Worm (Caenorhabditis elegans): ENCODE results near the gene F28B4.3.

Gene F28B4.3

ce11 chrX:3226348-3227229 is 8.6 kb downstream of the F28B4.3 start:
- TF ChIP-seq ztf-23 (GFP tag; IDR thresholded peaks at IDR 0.05) = no peak

- TF ChIP-seq cog-1 (tag; optimal IDR thresholded peaks at IDR 0.05) = no peak
- peak; percentile 19; the same call in 1 of the 2 replicates for TF ChIP-seq T22C8.4 (GFP tag; IDR thresholded peaks at IDR 0.05)
Measured at ce11 chrX:3223135-3223534, 12.1 kb downstream of the F28B4.3 start.

- TF ChIP-seq T22C8.4 (GFP tag; IDR thresholded peaks at IDR 0.05) = no peak
- no peak for TF ChIP-seq med-1 (GFP tag; optimal IDR thresholded peaks at IDR 0.05; ENCODE audit: insufficient read depth)
- no peak for TF ChIP-seq ztf-23 (GFP tag; IDR thresholded peaks at IDR 0.05)
- no peak for TF ChIP-seq flt-1 (GFP tag; IDR thresholded peaks at IDR 0.05)
- TF ChIP-seq ztf-29 (GFP tag; IDR thresholded peaks at IDR 0.05) = no peak
- TF ChIP-seq cog-1 (tag; optimal IDR thresholded peaks at IDR 0.05) = no peak
- no peak for TF ChIP-seq tab-1 (GFP tag; IDR thresholded peaks at IDR 0.05)
- no peak for TF ChIP-seq klf-2 (GFP tag; conservative IDR thresholded peaks at IDR 0.05)
- no peak for TF ChIP-seq ref-1 (GFP tag; conservative IDR thresholded peaks at IDR 0.05)
Measured at ce11 chrX:3220267-3220666, 14.9 kb downstream of the F28B4.3 start, which contains the start of gene rgl-1. TSS of gene rgl-1 (minus strand) at chrX:3220367.

- no peak for TF ChIP-seq T22C8.4 (GFP tag; IDR thresholded peaks at IDR 0.05)
- 0 out of 2 replicates have a peak, but pooled peaks have one; percentile 13 for TF ChIP-seq ztf-23 (GFP tag; IDR thresholded peaks at IDR 0.05)
Measured at ce11 chrX:3218040-3218795, 17.0 kb downstream of the F28B4.3 start.

- TF ChIP-seq flt-1 (GFP tag; IDR thresholded peaks at IDR 0.05) (no peak), ztf-23 (GFP tag; IDR thresholded peaks at IDR 0.05) (no peak), cog-1 (tag; optimal IDR thresholded peaks at IDR 0.05) (no peak), T22C8.4 (GFP tag; IDR thresholded peaks at IDR 0.05) (no peak), tab-1 (GFP tag; IDR thresholded peaks at IDR 0.05) (no peak), ref-1 (GFP tag; conservative IDR thresholded peaks at IDR 0.05) (no peak), ztf-29 (GFP tag; IDR thresholded peaks at IDR 0.05) (no peak), med-1 (GFP tag; optimal IDR thresholded peaks at IDR 0.05; ENCODE audit: insufficient read depth) (no peak), klf-2 (GFP tag; conservative IDR thresholded peaks at IDR 0.05) (no peak)
Measured at ce11 chrX:3216698-3217097, 18.5 kb downstream of the F28B4.3 start.

ce11 chrX:3209523-3209922 is 25.7 kb downstream of the F28B4.3 start, which contains the start of gene F28B4.4:
TSS of gene F28B4.4 (minus strand) at chrX:3209623.
- TF ChIP-seq T22C8.4 (GFP tag; IDR thresholded peaks at IDR 0.05) (no peak), ref-1 (GFP tag; conservative IDR thresholded peaks at IDR 0.05) (no peak), ztf-29 (GFP tag; IDR thresholded peaks at IDR 0.05) (no peak), flt-1 (GFP tag; IDR thresholded peaks at IDR 0.05) (no peak), med-1 (GFP tag; optimal IDR thresholded peaks at IDR 0.05; ENCODE audit: insufficient read depth) (no peak), klf-2 (GFP tag; conservative IDR thresholded peaks at IDR 0.05) (no peak), ztf-23 (GFP tag; IDR thresholded peaks at IDR 0.05) (no peak), cog-1 (tag; optimal IDR thresholded peaks at IDR 0.05) (no peak)

- TF ChIP-seq flt-1 (GFP tag; IDR thresholded peaks at IDR 0.05) (no peak), klf-2 (GFP tag; conservative IDR thresholded peaks at IDR 0.05) (no peak)
Measured at ce11 chrX:3204778-3205177, 30.4 kb downstream of the F28B4.3 start, which contains the start of gene F28B4.1. TSS of gene F28B4.1 (plus strand) at chrX:3205078.

- TF ChIP-seq T22C8.4 (GFP tag; IDR thresholded peaks at IDR 0.05) (no peak), flt-1 (GFP tag; IDR thresholded peaks at IDR 0.05) (no peak), tab-1 (GFP tag; IDR thresholded peaks at IDR 0.05) (no peak), klf-2 (GFP tag; conservative IDR thresholded peaks at IDR 0.05) (no peak), ztf-23 (GFP tag; IDR thresholded peaks at IDR 0.05) (no peak), ref-1 (GFP tag; conservative IDR thresholded peaks at IDR 0.05) (no peak), med-1 (GFP tag; optimal IDR thresholded peaks at IDR 0.05; ENCODE audit: insufficient read depth) (no peak), ztf-29 (GFP tag; IDR thresholded peaks at IDR 0.05) (no peak), cog-1 (tag; optimal IDR thresholded peaks at IDR 0.05) (no peak)
Measured at ce11 chrX:3202350-3202749, 32.9 kb downstream of the F28B4.3 start.

- TF ChIP-seq T22C8.4 (GFP tag; IDR thresholded peaks at IDR 0.05) (no peak), klf-2 (GFP tag; conservative IDR thresholded peaks at IDR 0.05) (no peak), cog-1 (tag; optimal IDR thresholded peaks at IDR 0.05) (no peak), tab-1 (GFP tag; IDR thresholded peaks at IDR 0.05) (no peak), med-1 (GFP tag; optimal IDR thresholded peaks at IDR 0.05; ENCODE audit: insufficient read depth) (no peak), ztf-29 (GFP tag; IDR thresholded peaks at IDR 0.05) (no peak), ztf-23 (GFP tag; IDR thresholded peaks at IDR 0.05) (no peak), ref-1 (GFP tag; conservative IDR thresholded peaks at IDR 0.05) (no peak), flt-1 (GFP tag; IDR thresholded peaks at IDR 0.05) (no peak)
Measured at ce11 chrX:3199249-3199648, 36.0 kb downstream of the F28B4.3 start, which contains the start of gene fax-1. TSS of gene fax-1 (minus strand) at chrX:3199349.

- no peak for TF ChIP-seq flt-1 (GFP tag; IDR thresholded peaks at IDR 0.05)
- no peak for TF ChIP-seq med-1 (GFP tag; optimal IDR thresholded peaks at IDR 0.05; ENCODE audit: insufficient read depth)
- no peak for TF ChIP-seq ztf-29 (GFP tag; IDR thresholded peaks at IDR 0.05)
- TF ChIP-seq cog-1 (tag; optimal IDR thresholded peaks at IDR 0.05) = no peak
- no peak for TF ChIP-seq ztf-23 (GFP tag; IDR thresholded peaks at IDR 0.05)
- TF ChIP-seq tab-1 (GFP tag; IDR thresholded peaks at IDR 0.05) = no peak
- TF ChIP-seq ref-1 (GFP tag; conservative IDR thresholded peaks at IDR 0.05) = no peak
- no peak for TF ChIP-seq klf-2 (GFP tag; conservative IDR thresholded peaks at IDR 0.05)
- TF ChIP-seq T22C8.4 (GFP tag; IDR thresholded peaks at IDR 0.05) = no peak
Measured at ce11 chrX:3197319-3197718, 37.9 kb downstream of the F28B4.3 start.

All from whole organism, midembryonic.